Worm (Caenorhabditis elegans) whole organism, young adult: Measurements from ENCODE around the gene vha-12.

Experiments used
- B0336.3 ChIP-seq: fragments of 200-800 bp; sonication (Bioruptor generic); IDR thresholded peaks from 2 replicates; pipeline ENCODE4 v1.3.6; 2022; ENCODE audit warnings: missing genetic modification characterization, missing compliant biosample characterization
- C17E4.6 ChIP-seq: fragments of 200-800 bp; sonication (Bioruptor generic); IDR thresholded peaks from 2 replicates; pipeline ENCODE4 v1.3.6; 2022; ENCODE audit warnings: missing genetic modification reagents, missing genetic modification characterization, missing compliant biosample characterization
- F10E7.11 ChIP-seq: sonication (generic microtip); optimal IDR thresholded peaks from 2 replicates; lab custom pipeline; 2017; ENCODE audit warnings: mild to moderate bottlenecking, missing genetic modification characterization, moderate library complexity, missing compliant biosample characterization
- F23B12.7 ChIP-seq: sonication (generic microtip); optimal IDR thresholded peaks from 2 replicates; lab custom pipeline; 2017; ENCODE audit warnings: missing genetic modification characterization, mild to moderate bottlenecking, missing compliant biosample characterization, antibody characterized with exemption, moderate library complexity; ENCODE audit not compliant: insufficient read depth
- F39B2.1 ChIP-seq: fragments of 200-800 bp; sonication (Bioruptor generic); IDR thresholded peaks from 2 replicates; pipeline ENCODE4 v1.3.6; 2022; ENCODE audit warnings: missing genetic modification reagents, missing genetic modification characterization, missing compliant biosample characterization
- F57C9.4 ChIP-seq: sonication (generic microtip); optimal IDR thresholded peaks from 2 replicates; lab custom pipeline; 2017; ENCODE audit warnings: mild to moderate bottlenecking, missing genetic modification characterization, missing compliant biosample characterization
- Y56A3A.18 ChIP-seq: fragments of 200-800 bp; sonication (Bioruptor generic); IDR thresholded peaks from 2 replicates; pipeline ENCODE4 v1.3.6; 2022; ENCODE audit warnings: missing genetic modification reagents, missing genetic modification characterization, missing compliant biosample characterization
- ZK185.1 ChIP-seq: sonication (generic microtip); optimal IDR thresholded peaks from 2 replicates; lab custom pipeline; 2016; ENCODE audit warnings: mild to moderate bottlenecking, missing genetic modification characterization, missing compliant biosample characterization; ENCODE audit not compliant: poor library complexity, severe bottlenecking
- akir-1 ChIP-seq: fragments of 200-800 bp; sonication (Bioruptor generic); optimal IDR thresholded peaks from 2 replicates; lab custom pipeline; 2018; ENCODE audit warnings: mild to moderate bottlenecking, missing genetic modification characterization, moderate library complexity, missing compliant biosample characterization
- ccch-3 ChIP-seq: fragments of 200-800 bp; sonication (Bioruptor generic); optimal IDR thresholded peaks from 2 replicates; lab custom pipeline; 2018; ENCODE audit warnings: mild to moderate bottlenecking, missing genetic modification characterization, missing compliant biosample characterization
- cebp-1 ChIP-seq, 2 experiments: fragments of 200-800 bp in 1 of 2; sonication (Bioruptor generic) in 1 of 2; sonication (generic microtip) in 1 of 2; IDR thresholded peaks in 1 of 2; optimal IDR thresholded peaks in 1 of 2; 2 replicates each; pipeline versions ENCODE4 v1.3.6 to Lab custom; 2017 to 2022; ENCODE audit warnings: missing compliant biosample characterization in 2 of 2, missing genetic modification characterization in 2 of 2, mild to moderate bottlenecking in 1 of 2, missing genetic modification reagents in 1 of 2, moderate library complexity in 1 of 2
- ceh-27 ChIP-seq: fragments of 200-800 bp; sonication (Bioruptor generic); optimal IDR thresholded peaks from 2 replicates; lab custom pipeline; 2018; ENCODE audit warnings: mild to moderate bottlenecking, missing genetic modification characterization, moderate library complexity, missing compliant biosample characterization
- ceh-58 ChIP-seq: fragments of 200-800 bp; sonication (Bioruptor generic); IDR thresholded peaks from 2 replicates; pipeline ENCODE4 v1.3.6; 2022; ENCODE audit warnings: missing genetic modification characterization, missing compliant biosample characterization
- ceh-91 ChIP-seq: fragments of 200-800 bp; sonication (Bioruptor generic); IDR thresholded peaks from 2 replicates; pipeline ENCODE4 v1.3.6; 2022; ENCODE audit warnings: missing genetic modification reagents, missing genetic modification characterization, missing compliant biosample characterization
- dox-1 ChIP-seq: fragments of 200-800 bp; sonication (Bioruptor generic); IDR thresholded peaks from 2 replicates; pipeline ENCODE4 v1.3.6; 2022; ENCODE audit warnings: missing genetic modification reagents, missing genetic modification characterization, missing compliant biosample characterization
- dpff-1 ChIP-seq: sonication (generic microtip); optimal IDR thresholded peaks from 2 replicates; lab custom pipeline; 2017; ENCODE audit warnings: mild to moderate bottlenecking, missing genetic modification characterization, missing compliant biosample characterization
- dpl-1 ChIP-seq: fragments of 150-350 bp; optimal IDR thresholded peaks from 2 replicates; lab custom pipeline; 2014; ENCODE audit warnings: missing biosample characterization, missing genetic modification reagents, missing genetic modification characterization
- egrh-3 ChIP-seq: fragments of 200-800 bp; sonication (Bioruptor generic); IDR thresholded peaks from 2 replicates; pipeline ENCODE4 v1.3.6; 2022; ENCODE audit warnings: missing genetic modification reagents, missing genetic modification characterization, missing compliant biosample characterization
- fkh-3 ChIP-seq: sonication (generic microtip); optimal IDR thresholded peaks from 2 replicates; lab custom pipeline; 2016; ENCODE audit warnings: mild to moderate bottlenecking, missing genetic modification characterization, missing compliant biosample characterization
- him-1 ChIP-seq: sonication (generic microtip); optimal IDR thresholded peaks from 2 replicates; lab custom pipeline; 2016; ENCODE audit warnings: missing genotype, missing genetic modification reagents, missing genetic modification characterization, missing compliant biosample characterization
- hmg-1.2 ChIP-seq: fragments of 200-800 bp; sonication (Bioruptor generic); IDR thresholded peaks from 2 replicates; pipeline ENCODE4 v1.3.6; 2022; ENCODE audit warnings: missing genetic modification reagents, missing genetic modification characterization, missing compliant biosample characterization
- hmg-20 ChIP-seq: fragments of 200-800 bp; sonication (Bioruptor generic); IDR thresholded peaks from 2 replicates; pipeline ENCODE4 v1.3.6; 2022; ENCODE audit warnings: missing genetic modification reagents, missing genetic modification characterization, missing compliant biosample characterization
- hrde-1 ChIP-seq: sonication (generic microtip); optimal IDR thresholded peaks from 2 replicates; lab custom pipeline; 2016; ENCODE audit warnings: missing genetic modification characterization, mild to moderate bottlenecking, missing compliant biosample characterization, moderate library complexity, missing genotype, missing genetic modification reagents, borderline replicate concordance
- let-526 ChIP-seq: fragments of 200-800 bp; sonication (Bioruptor generic); IDR thresholded peaks from 2 replicates; pipeline ENCODE4 v1.3.6; 2022; ENCODE audit warnings: missing genetic modification reagents, missing genetic modification characterization, missing compliant biosample characterization
- lin-26 ChIP-seq: fragments of 200-800 bp; sonication (Bioruptor generic); IDR thresholded peaks from 2 replicates; pipeline ENCODE4 v1.3.6; 2022; ENCODE audit warnings: missing genetic modification reagents, missing genetic modification characterization, missing compliant biosample characterization
- lin-35 ChIP-seq, 3 experiments: fragments of 150-350 bp in 2 of 3; sonication (generic microtip) in 1 of 3; optimal IDR thresholded peaks; 2 replicates each; lab custom pipeline; 2014 to 2018; ENCODE audit warnings: missing biosample characterization in 3 of 3, missing genetic modification characterization in 3 of 3, missing genetic modification reagents in 3 of 3
- lsy-27 ChIP-seq: sonication (generic microtip); optimal IDR thresholded peaks from 2 replicates; lab custom pipeline; 2017; ENCODE audit warnings: missing genetic modification characterization, mild to moderate bottlenecking, missing compliant biosample characterization, antibody characterized with exemption, missing genotype, borderline replicate concordance; ENCODE audit not compliant: insufficient read depth
- madf-3 ChIP-seq: fragments of 200-800 bp; sonication (Bioruptor generic); IDR thresholded peaks from 2 replicates; pipeline ENCODE4 v1.3.6; 2022; ENCODE audit warnings: missing genetic modification reagents, missing genetic modification characterization, missing compliant biosample characterization
- mxl-1 ChIP-seq: sonication (generic microtip); optimal IDR thresholded peaks from 2 replicates; lab custom pipeline; 2016; ENCODE audit warnings: missing genetic modification characterization, missing compliant biosample characterization
- nfya-2 ChIP-seq: fragments of 200-800 bp; sonication (Bioruptor generic); IDR thresholded peaks from 2 replicates; pipeline ENCODE4 v1.3.6; 2022; ENCODE audit warnings: missing genetic modification reagents, missing genetic modification characterization, missing compliant biosample characterization
- nhr-120 ChIP-seq: fragments of 200-800 bp; sonication (Bioruptor generic); IDR thresholded peaks from 2 replicates; pipeline ENCODE4 v1.3.6; 2022; ENCODE audit warnings: missing genetic modification characterization, missing compliant biosample characterization
- nhr-179 ChIP-seq: sonication (generic microtip); optimal IDR thresholded peaks from 2 replicates; lab custom pipeline; 2016; ENCODE audit warnings: mild to moderate bottlenecking, missing genetic modification characterization, missing compliant biosample characterization
- nhr-80 ChIP-seq: sonication (generic microtip); optimal IDR thresholded peaks from 2 replicates; lab custom pipeline; 2016; ENCODE audit warnings: missing genetic modification characterization, missing compliant biosample characterization
- pbrm-1 ChIP-seq: fragments of 200-800 bp; sonication (Bioruptor generic); IDR thresholded peaks from 2 replicates; pipeline ENCODE4 v1.3.6; 2022; ENCODE audit warnings: missing genetic modification reagents, missing genetic modification characterization, missing compliant biosample characterization
- rcor-1 ChIP-seq: fragments of 200-800 bp; sonication (Bioruptor generic); IDR thresholded peaks from 2 replicates; pipeline ENCODE4 v1.3.6; 2022; ENCODE audit warnings: missing genetic modification reagents, missing genetic modification characterization, missing compliant biosample characterization
- sdz-38 ChIP-seq: sonication (generic microtip); optimal IDR thresholded peaks from 2 replicates; lab custom pipeline; 2016; ENCODE audit warnings: missing genotype, missing genetic modification characterization, missing compliant biosample characterization
- sea-2 ChIP-seq: fragments of 200-800 bp; sonication (Bioruptor generic); IDR thresholded peaks from 2 replicates; pipeline ENCODE4 v1.3.6; 2022; ENCODE audit warnings: missing genetic modification characterization, missing compliant biosample characterization
- snpc-1.3 ChIP-seq: sonication (generic microtip); optimal IDR thresholded peaks from 2 replicates; lab custom pipeline; 2017; ENCODE audit warnings: missing genetic modification characterization, mild to moderate bottlenecking, missing compliant biosample characterization, antibody characterized with exemption, moderate library complexity, missing genotype, missing genetic modification reagents; ENCODE audit not compliant: insufficient read depth
- snpc-3.4 ChIP-seq: sonication (generic microtip); optimal IDR thresholded peaks from 2 replicates; lab custom pipeline; 2017; ENCODE audit warnings: missing genetic modification characterization, mild to moderate bottlenecking, missing compliant biosample characterization, antibody characterized with exemption, moderate library complexity, missing genotype, missing genetic modification reagents
- sptf-2 ChIP-seq: fragments of 200-800 bp; sonication (Bioruptor generic); optimal IDR thresholded peaks from 2 replicates; lab custom pipeline; 2018; ENCODE audit warnings: mild to moderate bottlenecking, missing genetic modification characterization, missing compliant biosample characterization
- tlf-1 ChIP-seq: fragments of 200-800 bp; sonication (Bioruptor generic); optimal IDR thresholded peaks from 2 replicates; lab custom pipeline; 2018; ENCODE audit warnings: mild to moderate bottlenecking, missing genetic modification characterization, missing compliant biosample characterization
- unc-130 ChIP-seq: sonication (generic microtip); optimal IDR thresholded peaks from 2 replicates; lab custom pipeline; 2016; ENCODE audit warnings: missing genetic modification reagents, missing genetic modification characterization, missing compliant biosample characterization
- zfh-2 ChIP-seq: fragments of 200-800 bp; sonication (Bioruptor generic); conservative IDR thresholded peaks from 2 replicates; pipeline ENCODE4 v1.3.6; 2022; ENCODE audit warnings: missing genetic modification reagents, missing genetic modification characterization, missing compliant biosample characterization
- zim-3 ChIP-seq: sonication (generic microtip); optimal IDR thresholded peaks from 2 replicates; lab custom pipeline; 2017; ENCODE audit warnings: mild to moderate bottlenecking, missing genetic modification characterization, moderate library complexity, missing compliant biosample characterization
- ztf-25 ChIP-seq: fragments of 200-800 bp; sonication (Bioruptor generic); IDR thresholded peaks from 2 replicates; pipeline ENCODE4 v1.3.6; 2022; ENCODE audit warnings: missing genetic modification reagents, missing genetic modification characterization, missing compliant biosample characterization

Gene vha-12

DNA sequence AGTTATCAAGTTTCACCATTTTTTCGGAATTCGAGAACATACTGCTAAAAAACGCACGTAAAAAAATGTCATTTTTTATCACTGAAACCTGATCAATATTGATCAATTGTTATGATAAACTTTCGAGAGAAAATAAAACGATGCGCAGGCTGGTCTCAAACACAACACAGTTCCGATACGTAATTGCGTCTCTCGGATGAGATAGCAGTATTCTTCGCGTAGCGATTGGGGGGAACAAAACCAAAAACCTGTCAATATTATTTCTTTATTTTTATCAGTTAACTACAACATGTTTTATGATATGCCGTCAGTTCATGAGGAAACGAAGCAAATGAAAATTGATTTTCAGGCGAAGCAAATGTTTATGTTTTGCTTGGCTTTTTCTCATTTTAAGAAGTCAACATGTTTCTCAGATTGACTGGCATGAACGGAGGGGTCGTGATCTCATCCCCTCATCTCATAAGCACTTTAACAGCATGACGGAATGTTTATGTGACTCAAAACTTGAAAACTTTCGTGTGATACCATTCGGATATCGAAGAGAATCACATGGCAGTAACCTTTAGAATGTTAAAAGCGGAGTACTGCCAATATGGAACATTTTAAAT is 24.7 kb downstream of the vha-12 start (continued):
- no peak for TF ChIP-seq nhr-179 (tag; lab: Kevin White, UChicago)
- TF ChIP-seq dpl-1 (GFP tag; lab: Kevin White, UChicago) = no peak
- no peak for TF ChIP-seq zim-3 (tag; lab: Kevin White, UChicago)
- TF ChIP-seq nhr-80 (tag; lab: Kevin White, UChicago) = peak; percentile 84
- no peak for TF ChIP-seq F23B12.7 (tag; lab: Kevin White, UChicago)
- no peak for TF ChIP-seq egrh-3 (GFP tag; lab: Robert Waterston, UW)
- TF ChIP-seq F57C9.4 (tag; lab: Kevin White, UChicago) = no peak
- no peak for TF ChIP-seq nfya-2 (GFP tag; lab: Robert Waterston, UW)
- no peak for TF ChIP-seq mxl-1 (tag; lab: Kevin White, UChicago)
- no peak for TF ChIP-seq zfh-2
- TF ChIP-seq F39B2.1 = no peak
- TF ChIP-seq ccch-3 = no peak
- TF ChIP-seq fkh-3 (tag; lab: Kevin White, UChicago) = no peak
- no peak for TF ChIP-seq lin-35 (GFP tag; optimal IDR thresholded peaks at IDR 0.05; lab: Kevin White, UChicago)
- no peak for TF ChIP-seq lsy-27 (tag; lab: Kevin White, UChicago)
- TF ChIP-seq sptf-2 (GFP tag; lab: Kevin White, UChicago) = no peak
- TF ChIP-seq ceh-27 (GFP tag; lab: Kevin White, UChicago) = no peak
- no peak for TF ChIP-seq hrde-1 (tag; lab: Kevin White, UChicago)
- no peak for TF ChIP-seq sea-2
- no peak for TF ChIP-seq ceh-58 (GFP tag; lab: Robert Waterston, UW)
- no peak for TF ChIP-seq ZK185.1 (tag; lab: Kevin White, UChicago)
- TF ChIP-seq sdz-38 (tag; lab: Kevin White, UChicago) = no peak
- TF ChIP-seq rcor-1 (GFP tag; lab: Robert Waterston, UW) = no peak
- TF ChIP-seq ztf-25 = no peak
- TF ChIP-seq hmg-1.2 (GFP tag; lab: Robert Waterston, UW) = no peak
- no peak for TF ChIP-seq let-526 (GFP tag; lab: Robert Waterston, UW)
- peak; percentile 16; the same call in 1 of the 2 replicates for TF ChIP-seq Y56A3A.18 (GFP tag; lab: Robert Waterston, UW)
- TF ChIP-seq tlf-1 (GFP tag; lab: Kevin White, UChicago) = no peak
- TF ChIP-seq lin-26 (GFP tag; lab: Robert Waterston, UW) = no peak
- no peak for TF ChIP-seq F10E7.11 (tag; lab: Kevin White, UChicago)
- no peak for TF ChIP-seq snpc-3.4 (tag; lab: Kevin White, UChicago)
- no peak for TF ChIP-seq madf-3 (GFP tag; lab: Robert Waterston, UW)
- TF ChIP-seq C17E4.6 (GFP tag; lab: Robert Waterston, UW) = no peak
- TF ChIP-seq unc-130 (GFP tag; lab: Kevin White, UChicago) = no peak
- 0 out of 2 replicates have a peak, but pooled peaks have one; percentile 15 for TF ChIP-seq dox-1

DNA sequence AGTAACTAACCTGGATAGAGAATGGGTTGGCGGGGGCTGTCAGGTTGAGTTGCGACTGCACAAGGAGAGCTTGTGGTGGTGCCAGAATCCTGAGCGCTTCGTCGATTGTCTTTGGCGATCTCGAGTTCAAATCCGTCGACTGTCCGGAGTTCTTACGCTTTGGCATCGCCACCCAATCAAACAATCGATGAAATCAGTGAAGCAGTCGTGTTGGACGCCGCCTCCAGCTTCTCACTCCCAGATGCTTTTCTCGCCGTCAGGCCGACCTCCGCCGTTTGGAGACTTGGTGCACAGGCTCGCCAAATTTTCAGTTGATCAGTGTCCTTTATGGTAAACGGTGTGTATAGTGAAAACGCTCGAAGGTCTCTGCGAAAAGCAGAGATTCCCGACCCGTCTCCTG is 26.0 kb downstream of the vha-12 start, which contains the start of the genes F20B6.10 and hpk-1:
F20B6.10 (minus strand) TSS at position 303 of the 400 bp plus-strand sequence.
hpk-1 (minus strand) TSS at position 397 of the 400 bp plus-strand sequence.
- TF ChIP-seq F23B12.7 (tag; lab: Kevin White, UChicago) = no peak
- TF ChIP-seq nhr-120 (GFP tag; lab: Robert Waterston, UW) = no peak
- no peak for TF ChIP-seq dpff-1 (tag; lab: Kevin White, UChicago)
- peak; percentile 79 for TF ChIP-seq zfh-2
- 0 out of 2 replicates have a peak, but pooled peaks have one; percentile 23 for TF ChIP-seq nfya-2 (GFP tag; lab: Robert Waterston, UW)
- TF ChIP-seq ceh-91 (GFP tag; lab: Robert Waterston, UW) = no peak
- no peak for TF ChIP-seq him-1 (tag; lab: Kevin White, UChicago)
- no peak for TF ChIP-seq hmg-20 (GFP tag; lab: Robert Waterston, UW)
- no peak for TF ChIP-seq cebp-1 (GFP tag; IDR thresholded peaks at IDR 0.05; lab: Robert Waterston, UW)
- no peak for TF ChIP-seq cebp-1 (tag; optimal IDR thresholded peaks at IDR 0.05; lab: Kevin White, UChicago)
- TF ChIP-seq snpc-1.3 (tag; lab: Kevin White, UChicago) = no peak
- TF ChIP-seq dox-1 = 0 out of 2 replicates have a peak, but pooled peaks have one; percentile 18
- TF ChIP-seq pbrm-1 (GFP tag; lab: Robert Waterston, UW) = no peak
- 0 out of 2 replicates have a peak, but pooled peaks have one; percentile 16 for TF ChIP-seq B0336.3 (GFP tag; lab: Robert Waterston, UW)
- no peak for TF ChIP-seq akir-1 (GFP tag; lab: Kevin White, UChicago)
